Worm (Caenorhabditis elegans) whole organism, midembryonic: ENCODE measurements around the gene blos-4.

Source experiments
- T22C8.4 ChIP-seq: fragments of 200-800 bp; sonication (Bioruptor generic); IDR thresholded peaks from 2 replicates; pipeline ENCODE4 v1.3.6; 2022; ENCODE audit warnings: missing genetic modification characterization, missing compliant biosample characterization
- cog-1 ChIP-seq: sonication (generic microtip); optimal IDR thresholded peaks from 2 replicates; lab custom pipeline; 2016; ENCODE audit warnings: missing genetic modification characterization, missing compliant biosample characterization
- flt-1 ChIP-seq: fragments of 200-800 bp; sonication (Bioruptor generic); IDR thresholded peaks from 2 replicates; pipeline ENCODE4 v1.3.6; 2022; ENCODE audit warnings: missing genetic modification characterization, missing compliant biosample characterization
- klf-2 ChIP-seq: fragments of 200-800 bp; sonication (Bioruptor generic); conservative IDR thresholded peaks from 2 replicates; pipeline ENCODE4 v1.3.6; 2022; ENCODE audit warnings: missing genetic modification reagents, missing genetic modification characterization, missing compliant biosample characterization
- med-1 ChIP-seq: sonication (generic microtip); optimal IDR thresholded peaks from 2 replicates; lab custom pipeline; 2017; ENCODE audit warnings: missing genetic modification characterization, mild to moderate bottlenecking, missing compliant biosample characterization, antibody characterized with exemption, missing genetic modification reagents; ENCODE audit not compliant: insufficient read depth
- ref-1 ChIP-seq: fragments of 200-800 bp; sonication (Bioruptor generic); conservative IDR thresholded peaks from 2 replicates; pipeline ENCODE4 v1.3.6; 2022; ENCODE audit warnings: missing genetic modification reagents, missing genetic modification characterization, missing compliant biosample characterization
- tab-1 ChIP-seq: fragments of 200-800 bp; sonication (Bioruptor generic); IDR thresholded peaks from 2 replicates; pipeline ENCODE4 v1.3.6; 2022; ENCODE audit warnings: missing genetic modification characterization, missing compliant biosample characterization
- ztf-23 ChIP-seq: fragments of 200-800 bp; sonication (Bioruptor generic); IDR thresholded peaks from 2 replicates; pipeline ENCODE4 v1.3.6; 2022; ENCODE audit warnings: missing genetic modification reagents, missing genetic modification characterization, missing compliant biosample characterization
- ztf-29 ChIP-seq: fragments of 200-800 bp; sonication (Bioruptor generic); IDR thresholded peaks from 2 replicates; pipeline ENCODE4 v1.3.6; 2022; ENCODE audit warnings: missing genetic modification reagents, missing genetic modification characterization, missing compliant biosample characterization

Gene blos-4

ce11 chrII:6292527-6292926, 47.5 kb downstream of the blos-4 start, which contains the start of gene nyn-3:
nyn-3 (minus strand) TSS chrII:6292627.
- no peak for TF ChIP-seq tab-1 (GFP tag; lab: Robert Waterston, UW)
- no peak for TF ChIP-seq cog-1 (tag; lab: Kevin White, UChicago)
- no peak for TF ChIP-seq klf-2 (GFP tag; lab: Robert Waterston, UW)
- no peak for TF ChIP-seq T22C8.4 (GFP tag; lab: Robert Waterston, UW)
- TF ChIP-seq ref-1 (GFP tag; lab: Robert Waterston, UW), result no peak
- TF ChIP-seq flt-1, result no peak
- TF ChIP-seq ztf-23 (GFP tag; lab: Robert Waterston, UW), result no peak
- TF ChIP-seq med-1 (GFP tag; lab: Kevin White, UChicago), result no peak
- TF ChIP-seq ztf-29 (GFP tag; lab: Robert Waterston, UW), result no peak

ce11 chrII:6294261-6294660, 49.2 kb downstream of the blos-4 start, which contains the start of gene mps-1:
mps-1 (minus strand) TSS chrII:6294361.
- TF ChIP-seq ztf-29 (GFP tag; lab: Robert Waterston, UW) (no peak), cog-1 (tag; lab: Kevin White, UChicago) (no peak), klf-2 (GFP tag; lab: Robert Waterston, UW) (no peak), ztf-23 (GFP tag; lab: Robert Waterston, UW) (no peak), flt-1 (no peak), tab-1 (GFP tag; lab: Robert Waterston, UW) (no peak), med-1 (GFP tag; lab: Kevin White, UChicago) (no peak), T22C8.4 (GFP tag; lab: Robert Waterston, UW) (no peak), ref-1 (GFP tag; lab: Robert Waterston, UW) (no peak)
